Worm (Caenorhabditis elegans) whole organism, young adult: ENCODE results near the gene eol-1.

ENCODE experiments used
- B0261.1 ChIP-seq: sonication (generic microtip); optimal IDR thresholded peaks from 2 replicates; lab custom pipeline; 2016; ENCODE audit warnings: mild to moderate bottlenecking, missing genetic modification characterization, moderate library complexity, missing compliant biosample characterization
- B0336.3 ChIP-seq: fragments of 200-800 bp; sonication (Bioruptor generic); IDR thresholded peaks from 2 replicates; pipeline ENCODE4 v1.3.6; 2022; ENCODE audit warnings: missing genetic modification characterization, missing compliant biosample characterization
- D2030.7 ChIP-seq: fragments of 200-800 bp; sonication (Bioruptor generic); IDR thresholded peaks from 2 replicates; pipeline ENCODE4 v1.3.6; 2022; ENCODE audit warnings: missing genetic modification reagents, missing genetic modification characterization, missing compliant biosample characterization
- F52B5.7 ChIP-seq: sonication (generic microtip); optimal IDR thresholded peaks from 2 replicates; lab custom pipeline; 2016; ENCODE audit warnings: mild to moderate bottlenecking, missing genetic modification characterization, missing compliant biosample characterization
- F55B11.4 ChIP-seq: sonication (generic microtip); optimal IDR thresholded peaks from 2 replicates; lab custom pipeline; 2016; ENCODE audit warnings: missing compliant biosample characterization, missing genetic modification characterization, borderline replicate concordance; ENCODE audit not compliant: insufficient read depth
- F57A8.1 ChIP-seq: fragments of 200-800 bp; sonication (Bioruptor generic); optimal IDR thresholded peaks from 2 replicates; lab custom pipeline; 2018; ENCODE audit warnings: mild to moderate bottlenecking, missing genetic modification characterization, moderate library complexity, missing compliant biosample characterization
- K12H6.12 ChIP-seq: fragments of 200-800 bp; sonication (Bioruptor generic); optimal IDR thresholded peaks from 2 replicates; lab custom pipeline; 2018; ENCODE audit warnings: mild to moderate bottlenecking, missing genetic modification characterization, missing compliant biosample characterization
- T26A5.8 ChIP-seq: sonication (generic microtip); optimal IDR thresholded peaks from 2 replicates; lab custom pipeline; 2016; ENCODE audit warnings: missing genetic modification characterization, missing compliant biosample characterization
- Y95B8A.8 ChIP-seq: fragments of 200-800 bp; sonication (Bioruptor generic); IDR thresholded peaks from 2 replicates; pipeline ENCODE4 v1.3.6; 2022; ENCODE audit warnings: missing genetic modification reagents, missing genetic modification characterization, missing compliant biosample characterization
- akir-1 ChIP-seq: fragments of 200-800 bp; sonication (Bioruptor generic); optimal IDR thresholded peaks from 2 replicates; lab custom pipeline; 2018; ENCODE audit warnings: mild to moderate bottlenecking, missing genetic modification characterization, moderate library complexity, missing compliant biosample characterization
- aptf-2 ChIP-seq: fragments of 200-800 bp; sonication (Bioruptor generic); conservative IDR thresholded peaks from 2 replicates; pipeline ENCODE4 v1.3.6; 2022; ENCODE audit warnings: missing genetic modification reagents, missing genetic modification characterization, missing compliant biosample characterization
- attf-5 ChIP-seq: fragments of 200-800 bp; sonication (Bioruptor generic); optimal IDR thresholded peaks from 2 replicates; lab custom pipeline; 2018; ENCODE audit warnings: mild to moderate bottlenecking, missing genetic modification characterization, missing compliant biosample characterization
- bed-2 ChIP-seq: fragments of 200-800 bp; sonication (Bioruptor generic); IDR thresholded peaks from 2 replicates; pipeline ENCODE4 v1.3.6; 2022; ENCODE audit warnings: missing genetic modification reagents, missing genetic modification characterization, missing compliant biosample characterization
- cebp-1 ChIP-seq, 2 experiments: fragments of 200-800 bp in 1 of 2; sonication (Bioruptor generic) in 1 of 2; sonication (generic microtip) in 1 of 2; IDR thresholded peaks in 1 of 2; optimal IDR thresholded peaks in 1 of 2; 2 replicates each; pipeline versions ENCODE4 v1.3.6 to Lab custom; 2017 to 2022; ENCODE audit warnings: missing compliant biosample characterization in 2 of 2, missing genetic modification characterization in 2 of 2, mild to moderate bottlenecking in 1 of 2, missing genetic modification reagents in 1 of 2, moderate library complexity in 1 of 2
- dox-1 ChIP-seq: fragments of 200-800 bp; sonication (Bioruptor generic); IDR thresholded peaks from 2 replicates; pipeline ENCODE4 v1.3.6; 2022; ENCODE audit warnings: missing genetic modification reagents, missing genetic modification characterization, missing compliant biosample characterization
- dpff-1 ChIP-seq: sonication (generic microtip); optimal IDR thresholded peaks from 2 replicates; lab custom pipeline; 2017; ENCODE audit warnings: mild to moderate bottlenecking, missing genetic modification characterization, missing compliant biosample characterization
- egrh-3 ChIP-seq: fragments of 200-800 bp; sonication (Bioruptor generic); IDR thresholded peaks from 2 replicates; pipeline ENCODE4 v1.3.6; 2022; ENCODE audit warnings: missing genetic modification reagents, missing genetic modification characterization, missing compliant biosample characterization
- ets-4 ChIP-seq: fragments of 200-800 bp; sonication (Bioruptor generic); optimal IDR thresholded peaks from 2 replicates; lab custom pipeline; 2018; ENCODE audit warnings: mild to moderate bottlenecking, missing genetic modification characterization, missing compliant biosample characterization
- gei-17 ChIP-seq: fragments of 200-800 bp; sonication (Bioruptor generic); optimal IDR thresholded peaks from 2 replicates; lab custom pipeline; 2018; ENCODE audit warnings: mild to moderate bottlenecking, missing genetic modification characterization, missing compliant biosample characterization
- hlh-12 ChIP-seq: sonication (generic microtip); optimal IDR thresholded peaks from 2 replicates; lab custom pipeline; 2016; ENCODE audit warnings: missing genetic modification characterization, missing compliant biosample characterization
- hrde-1 ChIP-seq: sonication (generic microtip); optimal IDR thresholded peaks from 2 replicates; lab custom pipeline; 2016; ENCODE audit warnings: missing genetic modification characterization, mild to moderate bottlenecking, missing compliant biosample characterization, moderate library complexity, missing genotype, missing genetic modification reagents, borderline replicate concordance
- hsf-1 ChIP-seq: fragments of 200-800 bp; sonication (Bioruptor generic); IDR thresholded peaks from 2 replicates; pipeline ENCODE4 v1.3.6; 2022; ENCODE audit warnings: missing genetic modification reagents, missing genetic modification characterization, missing compliant biosample characterization
- lin-26 ChIP-seq: fragments of 200-800 bp; sonication (Bioruptor generic); IDR thresholded peaks from 2 replicates; pipeline ENCODE4 v1.3.6; 2022; ENCODE audit warnings: missing genetic modification reagents, missing genetic modification characterization, missing compliant biosample characterization
- lin-54 ChIP-seq: fragments of 200-800 bp; sonication (Bioruptor generic); optimal IDR thresholded peaks from 2 replicates; lab custom pipeline; 2018; ENCODE audit warnings: mild to moderate bottlenecking, missing genetic modification characterization, missing compliant biosample characterization
- lsy-27 ChIP-seq: sonication (generic microtip); optimal IDR thresholded peaks from 2 replicates; lab custom pipeline; 2017; ENCODE audit warnings: missing genetic modification characterization, mild to moderate bottlenecking, missing compliant biosample characterization, antibody characterized with exemption, missing genotype, borderline replicate concordance; ENCODE audit not compliant: insufficient read depth
- madf-6 ChIP-seq: fragments of 200-800 bp; sonication (Bioruptor generic); IDR thresholded peaks from 2 replicates; pipeline ENCODE4 v1.3.6; 2022; ENCODE audit warnings: missing genetic modification reagents, missing genetic modification characterization, missing compliant biosample characterization
- mel-28 ChIP-seq: sonication (generic microtip); optimal IDR thresholded peaks from 2 replicates; lab custom pipeline; 2016; ENCODE audit warnings: borderline replicate concordance, mild to moderate bottlenecking, missing genetic modification characterization, missing compliant biosample characterization
- mxl-1 ChIP-seq: sonication (generic microtip); optimal IDR thresholded peaks from 2 replicates; lab custom pipeline; 2016; ENCODE audit warnings: missing genetic modification characterization, missing compliant biosample characterization
- nfya-1 ChIP-seq: sonication (generic microtip); optimal IDR thresholded peaks from 2 replicates; lab custom pipeline; 2017; ENCODE audit warnings: antibody characterized with exemption, missing compliant biosample characterization, missing genetic modification characterization, borderline replicate concordance; ENCODE audit not compliant: insufficient read depth
- nhr-27 ChIP-seq: fragments of 200-800 bp; sonication (Bioruptor generic); optimal IDR thresholded peaks from 2 replicates; lab custom pipeline; 2018; ENCODE audit warnings: mild to moderate bottlenecking, missing genetic modification characterization, moderate library complexity, missing compliant biosample characterization
- nhr-90 ChIP-seq: sonication (generic microtip); optimal IDR thresholded peaks from 2 replicates; lab custom pipeline; 2016; ENCODE audit warnings: missing genotype, mild to moderate bottlenecking, missing genetic modification characterization, missing compliant biosample characterization
- pbrm-1 ChIP-seq: fragments of 200-800 bp; sonication (Bioruptor generic); IDR thresholded peaks from 2 replicates; pipeline ENCODE4 v1.3.6; 2022; ENCODE audit warnings: missing genetic modification reagents, missing genetic modification characterization, missing compliant biosample characterization
- pha-4 ChIP-seq: fragments of 150-350 bp; sonication (generic microtip); optimal IDR thresholded peaks from 2 replicates; lab custom pipeline; 2014; ENCODE audit warnings: missing biosample characterization, missing genetic modification reagents, missing genetic modification characterization
- repo-1 ChIP-seq: sonication (generic microtip); optimal IDR thresholded peaks from 2 replicates; lab custom pipeline; 2017; ENCODE audit warnings: mild to moderate bottlenecking, missing genetic modification characterization, missing compliant biosample characterization
- rpc-1 ChIP-seq, 2 experiments: fragments of 150-350 bp in 1 of 2; sonication (generic microtip) in 1 of 2; optimal IDR thresholded peaks; 2 replicates each; lab custom pipeline; 2014 to 2018; ENCODE audit warnings: missing biosample characterization in 1 of 2, missing genetic modification characterization in 1 of 2, missing genetic modification reagents in 1 of 2, missing genotype in 1 of 2
- snpc-1.3 ChIP-seq: sonication (generic microtip); optimal IDR thresholded peaks from 2 replicates; lab custom pipeline; 2017; ENCODE audit warnings: missing genetic modification characterization, mild to moderate bottlenecking, missing compliant biosample characterization, antibody characterized with exemption, moderate library complexity, missing genotype, missing genetic modification reagents; ENCODE audit not compliant: insufficient read depth
- snpc-4 ChIP-seq, 5 experiments: fragments of 150-350 bp in 1 of 5; sonication (generic microtip) in 4 of 5; optimal IDR thresholded peaks; 2 replicates each; lab custom pipeline; 2014 to 2018; ENCODE audit warnings: missing genetic modification characterization in 5 of 5, missing biosample characterization in 3 of 5, antibody characterized with exemption in 2 of 5, mild to moderate bottlenecking in 2 of 5, missing compliant biosample characterization in 2 of 5, missing genotype in 2 of 5, moderate library complexity in 2 of 5, missing genetic modification reagents in 1 of 5
- somi-1 ChIP-seq: fragments of 200-800 bp; sonication (Bioruptor generic); optimal IDR thresholded peaks from 2 replicates; lab custom pipeline; 2018; ENCODE audit warnings: mild to moderate bottlenecking, missing genetic modification characterization, missing compliant biosample characterization
- sptf-2 ChIP-seq: fragments of 200-800 bp; sonication (Bioruptor generic); optimal IDR thresholded peaks from 2 replicates; lab custom pipeline; 2018; ENCODE audit warnings: mild to moderate bottlenecking, missing genetic modification characterization, missing compliant biosample characterization
- ztf-28 ChIP-seq: fragments of 200-800 bp; sonication (Bioruptor generic); IDR thresholded peaks from 2 replicates; pipeline ENCODE4 v1.3.6; 2022; ENCODE audit warnings: missing genetic modification reagents, missing genetic modification characterization, missing compliant biosample characterization
- ztf-3 ChIP-seq: fragments of 200-800 bp; sonication (Bioruptor generic); optimal IDR thresholded peaks from 2 replicates; lab custom pipeline; 2018; ENCODE audit warnings: mild to moderate bottlenecking, missing genetic modification characterization, missing compliant biosample characterization

Gene eol-1

ce11 chrV:14028256-14028743, 47.6 kb upstream of the eol-1 start (continued):
- TF ChIP-seq hsf-1 (peak; percentile 74), ztf-3 (GFP tag; lab: Kevin White, UChicago) (no peak), dpff-1 (tag; lab: Kevin White, UChicago) (peak; percentile 75), dox-1 (GFP tag; lab: Robert Waterston, UW) (peak; percentile 96), T26A5.8 (tag; lab: Kevin White, UChicago) (no peak), hlh-12 (tag; lab: Kevin White, UChicago) (no peak), K12H6.12 (tag; lab: Kevin White, UChicago) (no peak), B0336.3 (GFP tag; lab: Robert Waterston, UW) (peak; percentile 94), nhr-27 (tag; lab: Kevin White, UChicago) (no peak), Y95B8A.8 (0 out of 2 replicates have a peak, but pooled peaks have one; percentile 26), D2030.7 (peak; percentile 96), F55B11.4 (tag; lab: Kevin White, UChicago) (no peak), akir-1 (no peak), egrh-3 (GFP tag; lab: Robert Waterston, UW) (peak; percentile 73), nfya-1 (tag; lab: Kevin White, UChicago) (no peak), hrde-1 (peak; percentile 84), mxl-1 (tag; lab: Kevin White, UChicago) (no peak), pha-4 (no peak), F52B5.7 (peak; percentile 76), pbrm-1 (GFP tag; lab: Robert Waterston, UW) (peak; percentile 94), sptf-2 (GFP tag; lab: Kevin White, UChicago) (peak; percentile 88), madf-6 (peak; percentile 81), bed-2 (GFP tag; lab: Robert Waterston, UW) (no peak), mel-28 (tag; lab: Kevin White, UChicago) (no peak), F57A8.1 (GFP tag; lab: Kevin White, UChicago) (no peak), lsy-27 (tag; lab: Kevin White, UChicago) (no peak), lin-26 (GFP tag; lab: Robert Waterston, UW) (peak; percentile 80), ztf-28 (GFP tag; lab: Robert Waterston, UW) (peak; percentile 57; the same call in 1 of the 2 replicates), B0261.1 (tag; lab: Kevin White, UChicago) (peak; percentile 20), attf-5 (GFP tag; lab: Kevin White, UChicago) (no peak), gei-17 (GFP tag; lab: Kevin White, UChicago) (no peak), rpc-1 (optimal IDR thresholded peaks at IDR 0.05; lab: Kevin White, UChicago) (no peak), rpc-1 (tag; optimal IDR thresholded peaks at IDR 0.05; lab: Kevin White, UChicago) (no peak), snpc-1.3 (tag; lab: Kevin White, UChicago) (peak; percentile 22), aptf-2 (peak; percentile 74; the same call in 1 of the 2 replicates)
- TF ChIP-seq, all 124 proteins: peak for 70

ce11 chrV:14027384-14027783, 46.7 kb upstream of the eol-1 start, which contains the start of gene T08G5.3:
Gene T08G5.3 (minus strand): TSS chrV:14027484.
- TF ChIP-seq nhr-90 (tag; lab: Kevin White, UChicago) (no peak), lin-54 (GFP tag; lab: Kevin White, UChicago) (no peak), repo-1 (tag; lab: Kevin White, UChicago) (no peak), ets-4 (GFP tag; lab: Kevin White, UChicago) (no peak), snpc-4 (GFP tag; optimal IDR thresholded peaks at IDR 0.05; lab: Kevin White, UChicago) (no peak), snpc-4 (tag; optimal IDR thresholded peaks at IDR 0.05; lab: Kevin White, UChicago) (no peak), cebp-1 (GFP tag; IDR thresholded peaks at IDR 0.05; lab: Robert Waterston, UW) (no peak), cebp-1 (tag; optimal IDR thresholded peaks at IDR 0.05; lab: Kevin White, UChicago) (no peak), somi-1 (no peak), lsy-27 (tag; lab: Kevin White, UChicago) (no peak)
